Fruit fly (Drosophila melanogaster) whole organism, embryonic: ENCODE data around the gene CG31855.
A peak's percentile ranks its signal among the peaks of the same experiment; 100 is the strongest.

Experiments used
- ATbp ChIP-seq: fragments of 200-800 bp; sonication (Bioruptor generic); optimal IDR thresholded peaks from 2 replicates; lab custom pipeline; 2017; ENCODE audit warnings: missing biosample characterization, mild to moderate bottlenecking, missing genetic modification characterization, missing genetic modification reagents
- CG10321 ChIP-seq: fragments of 200-800 bp; sonication (Bioruptor generic); IDR thresholded peaks from 2 replicates; pipeline ENCODE4 v1.3.6; 2022; ENCODE audit warnings: missing biosample characterization, missing genetic modification characterization
- CG10654 ChIP-seq: fragments of 200-800 bp; sonication (Bioruptor generic); optimal IDR thresholded peaks from 2 replicates; lab custom pipeline; 2016; ENCODE audit warnings: missing biosample characterization, missing genetic modification characterization
- CG12104 ChIP-seq: fragments of 200-800 bp; sonication (Bioruptor generic); optimal IDR thresholded peaks from 3 replicates; lab custom pipeline; 2016; ENCODE audit warnings: missing biosample characterization, missing genetic modification characterization
- CG12391 ChIP-seq: fragments of 200-800 bp; sonication (Bioruptor generic); optimal IDR thresholded peaks from 3 replicates; lab custom pipeline; 2018; ENCODE audit warnings: missing biosample characterization, mild to moderate bottlenecking, missing genetic modification characterization, moderate library complexity
- CG14710 ChIP-seq: fragments of 200-800 bp; sonication (Bioruptor generic); optimal IDR thresholded peaks from 3 replicates; lab custom pipeline; 2019; ENCODE audit warnings: missing biosample characterization, mild to moderate bottlenecking, missing genetic modification characterization, moderate library complexity
- CG15073 ChIP-seq: fragments of 200-800 bp; sonication (Bioruptor generic); optimal IDR thresholded peaks from 2 replicates; lab custom pipeline; 2016; ENCODE audit warnings: missing biosample characterization, missing genetic modification characterization
- CG1529 ChIP-seq: fragments of 200-800 bp; sonication (Bioruptor generic); optimal IDR thresholded peaks from 3 replicates; lab custom pipeline; 2018; ENCODE audit warnings: missing biosample characterization, missing genetic modification characterization
- CG16779 ChIP-seq: fragments of 200-800 bp; sonication (Bioruptor generic); IDR thresholded peaks from 2 replicates; pipeline ENCODE4 v1.3.6; 2022; ENCODE audit warnings: missing biosample characterization, missing genetic modification characterization
- CG18262 ChIP-seq: fragments of 200-800 bp; optimal IDR thresholded peaks from 3 replicates; lab custom pipeline; 2019; ENCODE audit warnings: missing biosample characterization, mild to moderate bottlenecking, missing genetic modification characterization, moderate library complexity
- CG30431 ChIP-seq: fragments of 200-800 bp; sonication (Bioruptor generic); optimal IDR thresholded peaks from 2 replicates; lab custom pipeline; 2017; ENCODE audit warnings: missing biosample characterization, missing genetic modification characterization
- CG5953 ChIP-seq: fragments of 200-800 bp; sonication (Bioruptor generic); IDR thresholded peaks from 2 replicates; pipeline ENCODE4 v1.3.6; 2022; ENCODE audit warnings: missing biosample characterization, missing genetic modification characterization
- CG6791 ChIP-seq: fragments of 200-800 bp; sonication (Bioruptor generic); IDR thresholded peaks from 3 replicates; pipeline ENCODE4 v1.3.6; 2022; ENCODE audit warnings: missing biosample characterization, missing genetic modification characterization; ENCODE audit not compliant: partially characterized antibody
- CG7556 ChIP-seq: fragments of 200-800 bp; sonication (Bioruptor generic); optimal IDR thresholded peaks from 2 replicates; lab custom pipeline; 2017; ENCODE audit warnings: missing biosample characterization, mild to moderate bottlenecking, missing genetic modification characterization
- CG8089 ChIP-seq: fragments of 200-800 bp; sonication (Bioruptor generic); optimal IDR thresholded peaks from 3 replicates; lab custom pipeline; 2016; ENCODE audit warnings: missing biosample characterization, missing genetic modification characterization
- CHES-1-like ChIP-seq: fragments of 200-800 bp; sonication (Bioruptor generic); optimal IDR thresholded peaks from 2 replicates; lab custom pipeline; 2016; ENCODE audit warnings: missing biosample characterization, missing genetic modification characterization
- CTCF ChIP-seq: fragments of 200-800 bp; sonication (Bioruptor generic); optimal IDR thresholded peaks from 2 replicates; lab custom pipeline; 2017; ENCODE audit warnings: missing biosample characterization, mild to moderate bottlenecking, missing genetic modification characterization, moderate library complexity
- Dll ChIP-seq: fragments of 200-800 bp; sonication (Bioruptor generic); IDR thresholded peaks from 4 replicates; pipeline ENCODE4 v1.3.6; 2022; ENCODE audit warnings: missing biosample characterization, missing genetic modification characterization; ENCODE audit not compliant: partially characterized antibody
- Doc3 ChIP-seq: fragments of 200-800 bp; sonication (Bioruptor generic); IDR thresholded peaks from 3 replicates; pipeline ENCODE4 v1.3.6; 2022; ENCODE audit warnings: missing biosample characterization, missing genetic modification characterization; ENCODE audit not compliant: partially characterized antibody
- HmgZ ChIP-seq: fragments of 200-800 bp; sonication (Bioruptor generic); optimal IDR thresholded peaks from 2 replicates; lab custom pipeline; 2018; ENCODE audit warnings: missing biosample characterization, mild to moderate bottlenecking, missing genetic modification characterization
- Med ChIP-seq: fragments of 200-800 bp; sonication (Bioruptor generic); peaks from one replicate; lab custom pipeline; 2016; ENCODE audit warnings: missing biosample characterization, missing genetic modification characterization, mild to moderate bottlenecking, inconsistent platforms, moderate library complexity
- NC2β ChIP-seq: fragments of 200-800 bp; sonication (Bioruptor generic); optimal IDR thresholded peaks from 2 replicates; lab custom pipeline; 2016; ENCODE audit warnings: missing biosample characterization, missing genetic modification characterization
- Neu2 ChIP-seq: fragments of 200-800 bp; sonication (Bioruptor generic); optimal IDR thresholded peaks from 3 replicates; lab custom pipeline; 2016; ENCODE audit warnings: missing biosample characterization, missing genetic modification characterization, borderline replicate concordance
- Ravus ChIP-seq: fragments of 200-800 bp; sonication (Bioruptor generic); IDR thresholded peaks from 2 replicates; pipeline ENCODE4 v1.3.6; 2022; ENCODE audit warnings: missing biosample characterization, missing genetic modification characterization
- Scr ChIP-seq: fragments of 200-800 bp; sonication (Bioruptor generic); IDR thresholded peaks from 2 replicates; pipeline ENCODE4 v1.3.6; 2022; ENCODE audit warnings: missing biosample characterization, missing genetic modification characterization; ENCODE audit not compliant: partially characterized antibody
- Sox102F ChIP-seq: fragments of 200-800 bp; sonication (Bioruptor generic); optimal IDR thresholded peaks from 2 replicates; lab custom pipeline; 2018; ENCODE audit warnings: missing biosample characterization, mild to moderate bottlenecking, missing genetic modification characterization, moderate library complexity
- Vsx1 ChIP-seq: fragments of 200-800 bp; sonication (Bioruptor generic); optimal IDR thresholded peaks from 2 replicates; lab custom pipeline; 2017; ENCODE audit warnings: missing biosample characterization, mild to moderate bottlenecking, missing genetic modification characterization, missing genetic modification reagents
- ab ChIP-seq: fragments of 200-800 bp; sonication (Bioruptor generic); optimal IDR thresholded peaks from 2 replicates; lab custom pipeline; 2016; ENCODE audit warnings: missing biosample characterization, missing genetic modification characterization
- bbx ChIP-seq: fragments of 200-800 bp; sonication (Bioruptor generic); IDR thresholded peaks from 2 replicates; pipeline ENCODE4 v1.3.6; 2022; ENCODE audit warnings: missing biosample characterization, missing genetic modification characterization; ENCODE audit not compliant: partially characterized antibody
- bowl ChIP-seq: fragments of 200-800 bp; sonication (Bioruptor generic); IDR thresholded peaks from 2 replicates; pipeline ENCODE4 v1.3.6; 2022; ENCODE audit warnings: missing biosample characterization, missing genetic modification characterization
- croc ChIP-seq: fragments of 200-800 bp; sonication (Bioruptor generic); conservative IDR thresholded peaks from 3 replicates; pipeline ENCODE4 v1.3.6; 2022; ENCODE audit warnings: missing biosample characterization, missing genetic modification characterization
- cwo ChIP-seq: fragments of 200-800 bp; sonication (Bioruptor generic); optimal IDR thresholded peaks from 3 replicates; lab custom pipeline; 2017; ENCODE audit warnings: missing biosample characterization, missing genetic modification characterization, mild to moderate bottlenecking, moderate library complexity, missing genetic modification reagents
- dimm ChIP-seq: fragments of 200-800 bp; sonication (Bioruptor generic); IDR thresholded peaks from 2 replicates; pipeline ENCODE4 v1.3.6; 2022; ENCODE audit warnings: missing biosample characterization, missing genetic modification characterization
- en ChIP-seq: fragments of 200-800 bp; sonication (Bioruptor generic); optimal IDR thresholded peaks from 2 replicates; lab custom pipeline; 2016; ENCODE audit warnings: missing biosample characterization, missing genetic modification characterization
- exex ChIP-seq: fragments of 200-800 bp; sonication (Bioruptor generic); optimal IDR thresholded peaks from 4 replicates; lab custom pipeline; 2018; ENCODE audit warnings: missing biosample characterization, mild to moderate bottlenecking, missing genetic modification characterization, moderate library complexity
- fd102C ChIP-seq: fragments of 200-800 bp; sonication (Bioruptor generic); optimal IDR thresholded peaks from 2 replicates; lab custom pipeline; 2018; ENCODE audit warnings: missing biosample characterization, mild to moderate bottlenecking, missing genetic modification characterization, moderate library complexity
- gcm ChIP-seq: fragments of 200-800 bp; sonication (Bioruptor generic); optimal IDR thresholded peaks from 2 replicates; lab custom pipeline; 2019; ENCODE audit warnings: missing biosample characterization, mild to moderate bottlenecking, missing genetic modification characterization, moderate library complexity
- ham ChIP-seq: fragments of 200-800 bp; sonication (Bioruptor generic); IDR thresholded peaks from 2 replicates; pipeline ENCODE4 v1.3.6; 2022; ENCODE audit warnings: missing biosample characterization, missing genetic modification characterization
- kah ChIP-seq: fragments of 200-800 bp; sonication (Bioruptor generic); optimal IDR thresholded peaks from 2 replicates; lab custom pipeline; 2018; ENCODE audit warnings: missing biosample characterization, mild to moderate bottlenecking, missing genetic modification characterization
- ken ChIP-seq: fragments of 200-800 bp; sonication (Bioruptor generic); IDR thresholded peaks from 3 replicates; pipeline ENCODE4 v1.3.6; 2022; ENCODE audit warnings: missing biosample characterization, missing genetic modification characterization
- lmd ChIP-seq: fragments of 200-800 bp; sonication (Bioruptor generic); IDR thresholded peaks from 2 replicates; pipeline ENCODE4 v1.3.6; 2022; ENCODE audit warnings: missing biosample characterization, missing genetic modification characterization
- repo ChIP-seq: fragments of 200-800 bp; sonication (Bioruptor generic); optimal IDR thresholded peaks from 2 replicates; lab custom pipeline; 2016; ENCODE audit warnings: missing biosample characterization, missing genetic modification characterization
- slou ChIP-seq: fragments of 200-800 bp; sonication (Bioruptor generic); optimal IDR thresholded peaks from 3 replicates; lab custom pipeline; 2016; ENCODE audit warnings: missing biosample characterization, missing genetic modification characterization
- tio ChIP-seq: fragments of 200-800 bp; sonication (Bioruptor generic); optimal IDR thresholded peaks from 2 replicates; lab custom pipeline; 2017; ENCODE audit warnings: missing biosample characterization, missing genetic modification characterization, inconsistent platforms
- trem ChIP-seq: fragments of 200-800 bp; optimal IDR thresholded peaks from 3 replicates; lab custom pipeline; 2019; ENCODE audit warnings: missing biosample characterization, mild to moderate bottlenecking, missing genetic modification characterization, moderate library complexity
- tx ChIP-seq: fragments of 200-800 bp; sonication (Bioruptor generic); optimal IDR thresholded peaks from 2 replicates; lab custom pipeline; 2016; ENCODE audit warnings: missing biosample characterization, missing genetic modification characterization
- unc-4 ChIP-seq: fragments of 200-800 bp; sonication (Bioruptor generic); IDR thresholded peaks from 2 replicates; pipeline ENCODE4 v1.3.6; 2022; ENCODE audit warnings: missing biosample characterization, missing genetic modification characterization; ENCODE audit not compliant: partially characterized antibody
- vvl ChIP-seq: fragments of 200-800 bp; sonication (Bioruptor generic); IDR thresholded peaks from 2 replicates; pipeline ENCODE4 v1.3.6; 2022; ENCODE audit warnings: missing biosample characterization, missing genetic modification characterization

The CG31855 gene

dm6 chr2L:13373435-13374242 is 4.6 kb downstream of the CG31855 start, which contains the start of the genes Bdp1 and CG6565 (continued):
- TF ChIP-seq CG6791 (GFP tag; lab: Robert Waterston, UW) (no peak), CG5953 (GFP tag; lab: Robert Waterston, UW) (peak; percentile 76; the same call in 1 of the 2 replicates), tx (GFP tag; lab: Kevin White, UChicago) (peak; percentile 99), ken (GFP tag; lab: Robert Waterston, UW) (peak; percentile 95), bowl (GFP tag; lab: Robert Waterston, UW) (peak; percentile 68; the same call in 1 of the 2 replicates), CHES-1-like (GFP tag; lab: Kevin White, UChicago) (peak; percentile 98), cwo (GFP tag; lab: Kevin White, UChicago) (peak; percentile 92), bbx (GFP tag; lab: Robert Waterston, UW) (no peak; the same call in 1 of the 2 replicates), NC2β (GFP tag; lab: Kevin White, UChicago) (peak; percentile 97), CG14710 (tag; lab: Kevin White, UChicago) (peak; percentile 98), lmd (GFP tag; lab: Robert Waterston, UW) (peak; percentile 98), repo (GFP tag; lab: Kevin White, UChicago) (peak; percentile 96), ab (GFP tag; lab: Kevin White, UChicago) (peak; percentile 97), fd102C (GFP tag; lab: Kevin White, UChicago) (peak; percentile 80), ham (peak; percentile 81), CTCF (GFP tag; lab: Kevin White, UChicago) (peak; percentile 50), Med (GFP tag; lab: Kevin White, UChicago) (peak; percentile 100), Sox102F (peak; percentile 98), ATbp (GFP tag; lab: Kevin White, UChicago) (peak; percentile 91), CG16779 (peak; percentile 65; the same call in 1 of the 2 replicates), dimm (GFP tag; lab: Robert Waterston, UW) (peak; percentile 82), Vsx1 (GFP tag; lab: Kevin White, UChicago) (peak; percentile 87), CG10321 (GFP tag; lab: Robert Waterston, UW) (peak; percentile 58; the same call in 1 of the 2 replicates), gcm (GFP tag; lab: Kevin White, UChicago) (peak; percentile 90), CG18262 (tag; lab: Kevin White, UChicago) (peak; percentile 95), exex (tag; lab: Kevin White, UChicago) (peak; percentile 81), croc (GFP tag; lab: Robert Waterston, UW) (peak; percentile 95), CG12391 (tag; lab: Kevin White, UChicago) (peak; percentile 98), Neu2 (GFP tag; lab: Kevin White, UChicago) (peak; percentile 96), tio (GFP tag; lab: Kevin White, UChicago) (peak; percentile 99), Scr (peak; percentile 48; the same call in 1 of the 2 replicates), CG8089 (peak; percentile 98), slou (GFP tag; lab: Kevin White, UChicago) (peak; percentile 98), Dll (GFP tag; lab: Robert Waterston, UW) (0 out of 4 replicates have a peak, but pooled peaks have one; percentile 29), vvl (peak; percentile 91), CG7556 (peak; percentile 98), en (GFP tag; lab: Kevin White, UChicago) (peak; percentile 94), CG1529 (GFP tag; lab: Kevin White, UChicago) (peak; percentile 95), CG12104 (GFP tag; lab: Kevin White, UChicago) (peak; percentile 98), CG10654 (GFP tag; lab: Kevin White, UChicago) (peak; percentile 98), Ravus (peak; percentile 78), trem (tag; lab: Kevin White, UChicago) (peak; percentile 78), HmgZ (tag; lab: Kevin White, UChicago) (peak; percentile 97), unc-4 (GFP tag; lab: Robert Waterston, UW) (no peak), Doc3 (GFP tag; lab: Robert Waterston, UW) (no peak), CG30431 (GFP tag; lab: Kevin White, UChicago) (peak; percentile 98), CG15073 (GFP tag; lab: Kevin White, UChicago) (peak; percentile 85), kah (GFP tag; lab: Kevin White, UChicago) (peak; percentile 79)
